Fruit fly (Drosophila melanogaster): ENCODE measurements around the gene lmgA.

The lmgA gene

DNA sequence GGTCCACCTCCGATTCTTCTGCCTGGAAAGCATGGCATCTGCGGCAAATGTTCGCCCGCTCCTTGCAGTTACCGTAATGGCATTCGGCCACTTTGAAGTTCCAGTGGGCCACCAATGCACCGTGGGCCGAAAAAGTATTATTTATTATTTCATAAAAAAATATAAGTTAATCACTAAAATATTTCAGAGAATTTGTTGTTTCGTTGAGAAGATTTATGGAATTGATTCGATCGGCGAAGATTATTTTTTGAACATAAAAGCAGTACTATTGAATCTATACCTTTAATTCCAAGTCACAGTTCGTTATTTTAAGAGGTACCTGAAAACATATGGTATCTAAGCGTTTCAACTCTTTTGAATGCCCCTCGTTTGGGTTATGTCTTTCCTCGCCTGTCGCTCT lies 45.8 kb upstream of the lmgA start:
- peak; percentile 19 for TF ChIP-seq Sp1 (GFP tag; optimal IDR thresholded peaks at IDR 0.05)
- no peak for TF ChIP-seq Abd-B (GFP tag; optimal IDR thresholded peaks at IDR 0.05)
- no peak for TF ChIP-seq Dfd (GFP tag; optimal IDR thresholded peaks at IDR 0.05)
- TF ChIP-seq HLH106 (tag; optimal IDR thresholded peaks at IDR 0.05), result peak; percentile 15
- no peak for TF ChIP-seq usp (GFP tag; optimal IDR thresholded peaks at IDR 0.05)
- TF ChIP-seq jim (GFP tag; optimal IDR thresholded peaks at IDR 0.05), result no peak
- no peak for TF ChIP-seq h (GFP tag; optimal IDR thresholded peaks at IDR 0.05)
- no peak for TF ChIP-seq psq (GFP tag; optimal IDR thresholded peaks at IDR 0.05)
- no peak for TF ChIP-seq br (GFP tag; optimal IDR thresholded peaks at IDR 0.05)
- TF ChIP-seq foxo (GFP tag; optimal IDR thresholded peaks at IDR 0.05), result peak in 1 of 2 experiments; percentile 3
- no peak for TF ChIP-seq woc (GFP tag; optimal IDR thresholded peaks at IDR 0.05)
- TF ChIP-seq rgr (GFP tag; optimal IDR thresholded peaks at IDR 0.05), result no peak
- no peak for TF ChIP-seq Vsx2 (GFP tag; optimal IDR thresholded peaks at IDR 0.05; ENCODE audit: partially characterized antibody)
- no peak for TF ChIP-seq pan (optimal IDR thresholded peaks at IDR 0.05)
- peak; percentile 29 for TF ChIP-seq OdsH (GFP tag; optimal IDR thresholded peaks at IDR 0.05)
- TF ChIP-seq Hr78 (GFP tag; optimal IDR thresholded peaks at IDR 0.05), result no peak
- TF ChIP-seq brk (GFP tag; optimal IDR thresholded peaks at IDR 0.05), result no peak

DNA sequence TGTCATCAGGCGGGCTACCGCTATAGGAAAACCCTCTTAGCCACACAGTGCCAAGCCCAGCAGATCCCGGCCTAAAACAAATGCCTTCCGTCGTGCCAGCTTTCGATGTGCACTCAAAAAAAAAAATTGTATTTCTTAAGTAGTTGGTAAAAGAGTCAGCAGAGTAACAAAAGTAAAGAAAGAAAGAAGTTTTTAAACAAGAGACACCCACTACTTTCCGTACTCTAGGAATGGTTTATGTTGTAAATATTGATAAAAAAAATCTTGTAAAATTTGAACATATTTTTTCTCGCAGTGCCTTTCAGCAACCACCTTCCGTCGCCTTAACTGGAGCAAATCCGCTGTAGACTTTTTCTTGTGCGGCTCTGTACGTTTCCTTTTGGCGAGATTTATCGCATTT lies 44.5 kb upstream of the lmgA start:
- peak; percentile 18 for TF ChIP-seq psq (GFP tag; optimal IDR thresholded peaks at IDR 0.05)
- TF ChIP-seq fru (GFP tag; optimal IDR thresholded peaks at IDR 0.05), result peak; percentile 54
- peak; percentile 15 for TF ChIP-seq woc (GFP tag; optimal IDR thresholded peaks at IDR 0.05)
- TF ChIP-seq rgr (GFP tag; optimal IDR thresholded peaks at IDR 0.05), result peak; percentile 51
- TF ChIP-seq Mio (GFP tag; optimal IDR thresholded peaks at IDR 0.05), result no peak
- peak; percentile 42 for TF ChIP-seq Sp1 (GFP tag; optimal IDR thresholded peaks at IDR 0.05)
- no peak for TF ChIP-seq Dif (GFP tag; optimal IDR thresholded peaks at IDR 0.05; ENCODE audit: partially characterized antibody)
- TF ChIP-seq CG32264 (GFP tag; optimal IDR thresholded peaks at IDR 0.05), result no peak
- peak; percentile 16 for TF ChIP-seq Hnf4 (GFP tag; optimal IDR thresholded peaks at IDR 0.05)
- TF ChIP-seq br (GFP tag; optimal IDR thresholded peaks at IDR 0.05), result peak; percentile 55
- peak; percentile 35 for TF ChIP-seq ey (GFP tag; optimal IDR thresholded peaks at IDR 0.05)
- peak; percentile 34 for TF ChIP-seq OdsH (GFP tag; optimal IDR thresholded peaks at IDR 0.05)
- peak; percentile 53 for TF ChIP-seq h (GFP tag; optimal IDR thresholded peaks at IDR 0.05)
- TF ChIP-seq sv (GFP tag; optimal IDR thresholded peaks at IDR 0.05), result no peak
- peak in 1 of 2 experiments; percentile 57 for TF ChIP-seq foxo (GFP tag; optimal IDR thresholded peaks at IDR 0.05)

DNA sequence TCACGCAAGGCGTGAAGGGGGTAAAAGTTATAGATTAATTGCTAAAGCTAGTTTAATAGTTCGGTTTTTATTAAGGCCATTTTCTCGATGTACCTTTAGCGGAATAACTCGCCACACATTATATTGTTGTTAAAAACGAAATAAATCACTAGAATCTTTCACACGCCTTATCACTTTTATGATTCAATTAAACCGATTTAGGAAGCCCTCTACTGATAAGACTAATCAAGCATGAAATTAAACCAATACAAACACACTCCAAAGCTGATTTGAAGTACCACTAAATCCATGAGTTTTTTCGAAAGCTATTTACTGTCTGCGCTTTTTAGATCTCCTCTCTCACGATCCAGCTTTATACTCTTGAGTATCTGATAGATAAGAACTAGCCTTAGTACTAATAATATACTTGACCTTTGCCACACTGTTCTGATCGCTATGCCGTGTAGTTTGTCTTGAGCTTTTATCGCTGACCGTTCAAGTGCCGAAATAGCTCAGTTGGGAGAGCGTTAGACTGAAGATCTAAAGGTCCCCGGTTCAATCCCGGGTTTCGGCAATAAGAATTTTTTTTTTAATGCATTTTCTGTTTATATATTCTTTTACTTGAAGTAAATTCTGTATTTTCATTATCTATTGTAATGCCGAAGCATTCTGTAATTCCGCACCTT lies 42.1 kb upstream of the lmgA start:
- TF ChIP-seq Rel (GFP tag; optimal IDR thresholded peaks at IDR 0.05) (no peak), Rel (tag; optimal IDR thresholded peaks at IDR 0.05) (no peak), pan (optimal IDR thresholded peaks at IDR 0.05) (no peak), ey (GFP tag; optimal IDR thresholded peaks at IDR 0.05) (no peak)

DNA sequence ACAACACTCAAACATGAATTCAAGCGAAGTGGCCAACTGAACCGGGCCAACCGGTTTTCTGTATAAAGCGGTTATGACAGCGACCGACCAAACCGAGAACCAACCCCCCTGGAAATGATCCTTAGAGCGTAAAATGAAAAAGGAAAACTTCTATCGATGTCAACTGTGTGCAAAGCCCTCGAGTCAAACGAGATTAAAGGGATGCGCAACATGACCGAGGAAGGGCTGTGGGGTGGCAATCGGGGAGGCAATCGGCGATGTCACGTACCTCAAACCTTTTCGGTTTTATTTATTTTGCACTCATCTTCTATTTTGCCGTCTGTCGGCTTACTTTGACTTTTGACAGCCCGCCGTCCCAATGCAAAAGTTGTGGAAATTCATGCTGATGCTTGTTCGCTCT lies 27.8 kb upstream of the lmgA start:
- no peak for TF ChIP-seq rgr (GFP tag; optimal IDR thresholded peaks at IDR 0.05)
- TF ChIP-seq Hr83 (GFP tag; optimal IDR thresholded peaks at IDR 0.05; ENCODE audit: poor library complexity, severe bottlenecking), result no peak
- no peak for TF ChIP-seq OdsH (GFP tag; optimal IDR thresholded peaks at IDR 0.05)
- no peak for TF ChIP-seq usp (GFP tag; optimal IDR thresholded peaks at IDR 0.05)
- no peak for TF ChIP-seq foxo (GFP tag; optimal IDR thresholded peaks at IDR 0.05)
- TF ChIP-seq N (GFP tag; optimal IDR thresholded peaks at IDR 0.05), result no peak
- no peak for TF ChIP-seq dl (GFP tag; optimal IDR thresholded peaks at IDR 0.05; ENCODE audit: insufficient read depth in 1 of 2, partially characterized antibody in 2 of 2)
- TF ChIP-seq Dfd (GFP tag; optimal IDR thresholded peaks at IDR 0.05), result no peak
- TF ChIP-seq Hnf4 (GFP tag; optimal IDR thresholded peaks at IDR 0.05), result no peak
- no peak for TF ChIP-seq CG9705 (GFP tag; optimal IDR thresholded peaks at IDR 0.05)
- no peak for TF ChIP-seq brk (GFP tag; optimal IDR thresholded peaks at IDR 0.05)
- no peak for TF ChIP-seq Dif (GFP tag; optimal IDR thresholded peaks at IDR 0.05; ENCODE audit: partially characterized antibody)
- no peak for TF ChIP-seq jim (GFP tag; optimal IDR thresholded peaks at IDR 0.05)
- no peak for TF ChIP-seq dmrt93B (GFP tag; optimal IDR thresholded peaks at IDR 0.05)
- TF ChIP-seq ey (GFP tag; optimal IDR thresholded peaks at IDR 0.05), result no peak
- no peak for TF ChIP-seq Mio (GFP tag; optimal IDR thresholded peaks at IDR 0.05)
- TF ChIP-seq dsf (GFP tag; optimal IDR thresholded peaks at IDR 0.05; ENCODE audit: borderline replicate concordance), result no peak
- no peak for TF ChIP-seq Rel (GFP tag; optimal IDR thresholded peaks at IDR 0.05)
- no peak for TF ChIP-seq Rel (tag; optimal IDR thresholded peaks at IDR 0.05)

Data from whole organism, wandering third instar larva.